Fruit fly (Drosophila melanogaster) whole organism, pupa: ENCODE data around the gene Cpr76Bd.

ENCODE experiments used
- CG10348 ChIP-seq: fragments of 200-800 bp; sonication (Bioruptor generic); IDR thresholded peaks from 2 replicates; pipeline ENCODE4 v1.3.6; 2022; ENCODE audit warnings: missing biosample characterization, missing genetic modification characterization
- CG12605 ChIP-seq: fragments of 200-800 bp; sonication (Bioruptor generic); IDR thresholded peaks from 2 replicates; pipeline ENCODE4 v1.3.6; 2022; ENCODE audit warnings: missing biosample characterization, missing genetic modification characterization
- CG13204 ChIP-seq: fragments of 200-800 bp; sonication (Bioruptor generic); optimal IDR thresholded peaks from 2 replicates; lab custom pipeline; 2018; ENCODE audit warnings: missing biosample characterization, mild to moderate bottlenecking, missing genetic modification characterization, moderate library complexity
- CG14655 ChIP-seq: fragments of 200-800 bp; sonication (Bioruptor generic); optimal IDR thresholded peaks from 3 replicates; lab custom pipeline; 2017; ENCODE audit warnings: mild to moderate bottlenecking, missing biosample characterization, missing genetic modification reagents, missing genetic modification characterization
- CG15710 ChIP-seq: fragments of 200-800 bp; sonication (Bioruptor generic); optimal IDR thresholded peaks from 2 replicates; lab custom pipeline; 2018; ENCODE audit warnings: missing biosample characterization, mild to moderate bottlenecking, missing genetic modification characterization, moderate library complexity
- CG17806 ChIP-seq: fragments of 200-800 bp; sonication (Bioruptor generic); optimal IDR thresholded peaks from 2 replicates; lab custom pipeline; 2018; ENCODE audit warnings: missing biosample characterization, mild to moderate bottlenecking, missing genetic modification characterization, moderate library complexity
- CG32121 ChIP-seq: fragments of 200-800 bp; sonication (Bioruptor generic); IDR thresholded peaks from 2 replicates; pipeline ENCODE4 v1.3.6; 2022; ENCODE audit warnings: missing biosample characterization, missing genetic modification characterization
- CG34367 ChIP-seq: fragments of 200-800 bp; sonication (Bioruptor generic); optimal IDR thresholded peaks from 2 replicates; lab custom pipeline; 2018; ENCODE audit warnings: missing biosample characterization, mild to moderate bottlenecking, missing genetic modification characterization
- CG4496 ChIP-seq: fragments of 200-800 bp; sonication (Bioruptor generic); IDR thresholded peaks from 3 replicates; pipeline ENCODE4 v1.3.6; 2022; ENCODE audit warnings: missing biosample characterization, missing genetic modification characterization
- CG8159 ChIP-seq: fragments of 200-800 bp; sonication (Bioruptor generic); optimal IDR thresholded peaks from 3 replicates; lab custom pipeline; 2018; ENCODE audit warnings: missing biosample characterization, mild to moderate bottlenecking, missing genetic modification characterization, moderate library complexity
- CG8301 ChIP-seq: fragments of 200-800 bp; sonication (Bioruptor generic); optimal IDR thresholded peaks from 2 replicates; lab custom pipeline; 2018; ENCODE audit warnings: missing biosample characterization, mild to moderate bottlenecking, missing genetic modification characterization
- CG9948 ChIP-seq: fragments of 200-800 bp; sonication (Bioruptor generic); optimal IDR thresholded peaks from 2 replicates; lab custom pipeline; 2018; ENCODE audit warnings: missing biosample characterization, mild to moderate bottlenecking, missing genetic modification characterization, moderate library complexity
- D1 ChIP-seq: fragments of 200-800 bp; sonication (Bioruptor generic); optimal IDR thresholded peaks from 2 replicates; lab custom pipeline; 2018; ENCODE audit warnings: missing biosample characterization, mild to moderate bottlenecking, missing genetic modification characterization, moderate library complexity
- EcR ChIP-seq: fragments of 200-800 bp; sonication (Bioruptor generic); optimal IDR thresholded peaks from 3 replicates; lab custom pipeline; 2019; ENCODE audit warnings: missing biosample characterization, missing genetic modification characterization, mild to moderate bottlenecking, moderate library complexity, missing genetic modification reagents
- Ets98B ChIP-seq: fragments of 200-800 bp; sonication (Bioruptor generic); IDR thresholded peaks from 2 replicates; pipeline ENCODE4 v1.3.6; 2022; ENCODE audit warnings: missing biosample characterization, missing genetic modification characterization
- Pif1A ChIP-seq: fragments of 200-800 bp; sonication (Bioruptor generic); optimal IDR thresholded peaks from 3 replicates; lab custom pipeline; 2016; ENCODE audit warnings: missing biosample characterization, missing genetic modification characterization
- Pif1B ChIP-seq: fragments of 200-800 bp; sonication (Bioruptor generic); optimal IDR thresholded peaks from 3 replicates; lab custom pipeline; 2016; ENCODE audit warnings: missing biosample characterization, missing genetic modification characterization
- Snoo ChIP-seq: fragments of 200-800 bp; sonication (Bioruptor generic); optimal IDR thresholded peaks from 3 replicates; lab custom pipeline; 2017; ENCODE audit warnings: missing biosample characterization, mild to moderate bottlenecking, missing genetic modification characterization, inconsistent platforms
- fd96Ca ChIP-seq: fragments of 200-800 bp; sonication (Bioruptor generic); IDR thresholded peaks from 3 replicates; pipeline ENCODE4 v1.3.6; 2022; ENCODE audit warnings: missing biosample characterization, missing genetic modification characterization
- gl ChIP-seq: fragments of 200-800 bp; sonication (Bioruptor generic); optimal IDR thresholded peaks from 2 replicates; lab custom pipeline; 2018; ENCODE audit warnings: missing biosample characterization, mild to moderate bottlenecking, missing genetic modification characterization
- rn ChIP-seq: fragments of 200-800 bp; sonication (Bioruptor generic); IDR thresholded peaks from 2 replicates; pipeline ENCODE4 v1.3.6; 2022; ENCODE audit warnings: missing biosample characterization, missing genetic modification characterization

Cpr76Bd gene

dm6 chr3L:19497135-19497534, 35.4 kb upstream of the Cpr76Bd start:
- TF ChIP-seq rn (GFP tag; lab: Robert Waterston, UW) (no peak), CG10348 (GFP tag; lab: Robert Waterston, UW) (no peak), CG34367 (tag; lab: Kevin White, UChicago) (no peak), Snoo (tag; lab: Kevin White, UChicago) (no peak), EcR (no peak), CG15710 (tag; lab: Kevin White, UChicago) (no peak), CG4496 (GFP tag; lab: Robert Waterston, UW) (no peak), gl (tag; lab: Kevin White, UChicago) (no peak), Ets98B (GFP tag; lab: Robert Waterston, UW) (no peak), CG8301 (tag; lab: Kevin White, UChicago) (no peak)

DNA sequence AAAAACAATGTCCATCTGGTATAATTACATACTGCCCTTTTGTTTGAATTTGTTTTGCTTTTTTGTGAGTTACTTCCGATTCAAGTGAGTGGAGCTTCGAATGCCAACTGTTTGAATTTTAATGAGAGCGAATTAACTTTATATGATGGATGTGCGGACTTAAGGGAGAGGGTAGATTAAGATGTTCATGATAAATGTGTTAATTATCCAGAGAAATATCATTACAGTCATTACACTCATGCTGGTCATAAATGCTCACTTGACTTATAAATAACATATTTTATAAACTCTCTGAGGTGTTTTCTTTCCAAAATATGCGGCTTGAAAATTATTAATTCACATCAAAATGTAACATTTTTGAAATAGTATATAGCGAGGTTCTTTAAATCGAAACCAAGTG, 34.9 kb upstream of the Cpr76Bd start, which contains the start of gene CG9449:
CG9449 (minus strand) TSS at position 101 of the 400 bp plus-strand sequence.
- TF ChIP-seq Pif1A (no peak), gl (tag; lab: Kevin White, UChicago) (no peak), D1 (no peak), fd96Ca (GFP tag; lab: Robert Waterston, UW) (no peak), Ets98B (GFP tag; lab: Robert Waterston, UW) (no peak), CG14655 (no peak), EcR (no peak), rn (GFP tag; lab: Robert Waterston, UW) (no peak), CG15710 (tag; lab: Kevin White, UChicago) (no peak), CG12605 (no peak), Pif1B (no peak), CG4496 (GFP tag; lab: Robert Waterston, UW) (no peak), CG9948 (no peak), CG17806 (tag; lab: Kevin White, UChicago) (no peak), CG8301 (tag; lab: Kevin White, UChicago) (no peak), CG32121 (GFP tag; lab: Robert Waterston, UW) (no peak), Snoo (tag; lab: Kevin White, UChicago) (no peak)

DNA sequence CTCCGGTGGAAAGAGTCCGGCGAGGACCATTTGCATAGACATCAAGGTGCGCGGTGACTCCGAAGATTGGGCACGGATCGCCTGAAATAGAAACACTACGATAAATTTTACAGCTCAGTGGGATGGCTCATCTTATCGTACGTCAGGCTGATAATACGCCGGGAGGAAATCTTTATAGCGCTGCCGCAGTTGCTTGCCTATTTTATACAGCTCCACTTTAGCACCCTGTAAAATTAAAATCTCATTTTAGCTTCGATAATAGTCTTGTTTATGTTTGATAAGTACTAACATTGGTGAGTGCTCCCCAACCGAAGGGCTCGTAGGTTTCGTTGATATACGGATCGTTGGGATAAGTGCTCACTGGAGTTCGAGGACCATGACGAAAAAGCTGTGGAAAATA, 33.2 kb upstream of the Cpr76Bd start:
- TF ChIP-seq CG14655 (no peak), fd96Ca (GFP tag; lab: Robert Waterston, UW) (no peak), CG13204 (GFP tag; lab: Kevin White, UChicago) (no peak), Pif1B (no peak), Snoo (tag; lab: Kevin White, UChicago) (no peak), CG9948 (no peak), CG17806 (tag; lab: Kevin White, UChicago) (no peak), CG4496 (GFP tag; lab: Robert Waterston, UW) (no peak), EcR (no peak)

- no peak for TF ChIP-seq fd96Ca (GFP tag; lab: Robert Waterston, UW)
- TF ChIP-seq CG4496 (GFP tag; lab: Robert Waterston, UW) = no peak
- no peak for TF ChIP-seq CG8159
- no peak for TF ChIP-seq D1
- TF ChIP-seq CG13204 (GFP tag; lab: Kevin White, UChicago) = no peak
- no peak for TF ChIP-seq Pif1B
- no peak for TF ChIP-seq Ets98B (GFP tag; lab: Robert Waterston, UW)
Measured at dm6 chr3L:19500698-19501097, 31.8 kb upstream of the Cpr76Bd start, which contains the start of gene CG9451. CG9451 (minus strand) TSS chr3L:19500798.

DNA sequence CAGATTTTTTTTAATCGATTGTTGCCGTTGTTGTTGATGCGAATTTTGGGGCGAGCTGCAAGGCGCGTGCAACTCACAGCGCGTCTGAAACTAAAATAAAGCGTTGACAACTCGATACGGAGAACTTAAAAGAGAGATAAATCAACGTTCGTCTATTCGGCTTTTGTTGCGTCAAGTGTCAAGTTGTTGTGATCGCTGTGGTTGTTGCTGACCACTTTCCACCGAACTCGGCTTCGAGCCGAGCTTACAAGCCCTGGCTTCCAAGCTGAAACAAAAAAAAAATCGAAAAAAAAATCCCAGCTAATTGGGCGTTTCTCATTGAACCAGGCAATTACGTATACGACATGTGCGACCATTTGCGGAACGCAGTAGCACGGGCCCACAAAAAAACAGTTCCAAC, 28.8 kb upstream of the Cpr76Bd start, which contains the start of gene CG9452:
CG9452 (minus strand) TSS at position 101 of the 400 bp plus-strand sequence.
- TF ChIP-seq Pif1B (no peak), CG15710 (tag; lab: Kevin White, UChicago) (no peak)

DNA sequence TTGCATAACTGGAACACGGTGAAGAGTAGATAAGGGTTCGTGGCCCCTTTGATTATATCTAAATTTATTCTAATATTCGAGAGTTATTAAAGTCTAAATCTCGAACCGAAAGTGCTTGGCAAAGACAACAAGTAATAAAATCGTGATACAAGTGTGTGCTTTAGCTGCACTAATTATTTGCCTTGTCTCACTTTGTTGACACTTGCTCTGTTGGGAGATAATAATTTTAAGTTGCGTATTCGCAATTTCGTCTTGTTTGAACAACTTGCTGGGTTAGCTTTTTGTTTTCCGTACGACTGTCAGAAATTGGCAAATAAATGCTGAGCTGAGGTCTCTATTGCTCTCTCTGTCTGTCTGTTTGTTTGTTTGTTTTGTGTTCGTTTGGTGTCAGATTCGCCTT, 27.8 kb upstream of the Cpr76Bd start:
- TF ChIP-seq rn (GFP tag; lab: Robert Waterston, UW) = no peak
- no peak for TF ChIP-seq Ets98B (GFP tag; lab: Robert Waterston, UW)
- TF ChIP-seq CG10348 (GFP tag; lab: Robert Waterston, UW) = no peak
- TF ChIP-seq CG4496 (GFP tag; lab: Robert Waterston, UW) = no peak
- TF ChIP-seq gl (tag; lab: Kevin White, UChicago) = no peak
- no peak for TF ChIP-seq CG14655
- TF ChIP-seq CG32121 (GFP tag; lab: Robert Waterston, UW) = no peak
- TF ChIP-seq Pif1A = no peak

dm6 chr3L:19512672-19513071, 19.9 kb upstream of the Cpr76Bd start:
- no peak for TF ChIP-seq CG8301 (tag; lab: Kevin White, UChicago)
- TF ChIP-seq Ets98B (GFP tag; lab: Robert Waterston, UW) = no peak
- no peak for TF ChIP-seq CG9948
- TF ChIP-seq fd96Ca (GFP tag; lab: Robert Waterston, UW) = no peak
- no peak for TF ChIP-seq CG8159
- TF ChIP-seq CG15710 (tag; lab: Kevin White, UChicago) = no peak
- no peak for TF ChIP-seq Pif1B
- no peak for TF ChIP-seq CG4496 (GFP tag; lab: Robert Waterston, UW)
- no peak for TF ChIP-seq rn (GFP tag; lab: Robert Waterston, UW)
- TF ChIP-seq CG17806 (tag; lab: Kevin White, UChicago) = no peak
